Worm (Caenorhabditis elegans) whole organism, midembryonic: ENCODE data around the gene cec-1.

Experiments
- T22C8.4 ChIP-seq: fragments of 200-800 bp; sonication (Bioruptor generic); IDR thresholded peaks from 2 replicates; pipeline ENCODE4 v1.3.6; 2022; ENCODE audit warnings: missing genetic modification characterization, missing compliant biosample characterization
- cog-1 ChIP-seq: sonication (generic microtip); optimal IDR thresholded peaks from 2 replicates; lab custom pipeline; 2016; ENCODE audit warnings: missing genetic modification characterization, missing compliant biosample characterization
- flt-1 ChIP-seq: fragments of 200-800 bp; sonication (Bioruptor generic); IDR thresholded peaks from 2 replicates; pipeline ENCODE4 v1.3.6; 2022; ENCODE audit warnings: missing genetic modification characterization, missing compliant biosample characterization
- klf-2 ChIP-seq: fragments of 200-800 bp; sonication (Bioruptor generic); conservative IDR thresholded peaks from 2 replicates; pipeline ENCODE4 v1.3.6; 2022; ENCODE audit warnings: missing genetic modification reagents, missing genetic modification characterization, missing compliant biosample characterization
- med-1 ChIP-seq: sonication (generic microtip); optimal IDR thresholded peaks from 2 replicates; lab custom pipeline; 2017; ENCODE audit warnings: missing genetic modification characterization, mild to moderate bottlenecking, missing compliant biosample characterization, antibody characterized with exemption, missing genetic modification reagents; ENCODE audit not compliant: insufficient read depth
- ref-1 ChIP-seq: fragments of 200-800 bp; sonication (Bioruptor generic); conservative IDR thresholded peaks from 2 replicates; pipeline ENCODE4 v1.3.6; 2022; ENCODE audit warnings: missing genetic modification reagents, missing genetic modification characterization, missing compliant biosample characterization
- tab-1 ChIP-seq: fragments of 200-800 bp; sonication (Bioruptor generic); IDR thresholded peaks from 2 replicates; pipeline ENCODE4 v1.3.6; 2022; ENCODE audit warnings: missing genetic modification characterization, missing compliant biosample characterization
- ztf-23 ChIP-seq: fragments of 200-800 bp; sonication (Bioruptor generic); IDR thresholded peaks from 2 replicates; pipeline ENCODE4 v1.3.6; 2022; ENCODE audit warnings: missing genetic modification reagents, missing genetic modification characterization, missing compliant biosample characterization
- ztf-29 ChIP-seq: fragments of 200-800 bp; sonication (Bioruptor generic); IDR thresholded peaks from 2 replicates; pipeline ENCODE4 v1.3.6; 2022; ENCODE audit warnings: missing genetic modification reagents, missing genetic modification characterization, missing compliant biosample characterization

DNA sequence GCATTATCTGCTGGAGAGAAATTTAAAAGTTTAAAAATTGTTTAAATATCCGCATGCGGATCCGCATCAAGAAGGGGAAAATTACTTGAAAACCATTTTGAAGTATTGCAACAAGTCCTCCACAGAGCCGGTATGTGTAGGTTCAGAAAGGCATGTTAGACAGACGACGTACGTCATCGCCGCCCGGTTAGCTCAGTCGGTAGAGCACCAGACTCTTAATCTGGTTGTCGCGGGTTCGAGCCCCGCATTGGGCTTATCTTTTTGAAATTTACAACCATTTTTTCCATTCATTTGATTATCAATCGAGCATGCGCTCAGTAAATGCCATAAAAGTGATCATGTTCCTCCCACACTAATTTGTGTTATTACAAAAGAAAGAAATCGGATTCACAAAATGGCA lies 47.2 kb downstream of the cec-1 start:
- TF ChIP-seq klf-2 (no peak), med-1 (GFP tag; lab: Kevin White, UChicago) (no peak), ztf-23 (no peak), T22C8.4 (GFP tag; lab: Robert Waterston, UW) (no peak), cog-1 (tag; lab: Kevin White, UChicago) (no peak), ref-1 (GFP tag; lab: Robert Waterston, UW) (no peak), flt-1 (GFP tag; lab: Robert Waterston, UW) (no peak), ztf-29 (GFP tag; lab: Robert Waterston, UW) (no peak), tab-1 (GFP tag; lab: Robert Waterston, UW) (no peak)
